Worm (Caenorhabditis elegans): ENCODE measurements around the gene mca-2.

Gene mca-2

ce11 chrIV:2113362-2114056 is 29.7 kb downstream of the mca-2 start, which contains the start of gene C23H5.8:
Gene C23H5.8 (minus strand): TSS chrIV:2113412.
- TF ChIP-seq unc-62 (GFP tag; optimal IDR thresholded peaks at IDR 0.05) = no peak

DNA sequence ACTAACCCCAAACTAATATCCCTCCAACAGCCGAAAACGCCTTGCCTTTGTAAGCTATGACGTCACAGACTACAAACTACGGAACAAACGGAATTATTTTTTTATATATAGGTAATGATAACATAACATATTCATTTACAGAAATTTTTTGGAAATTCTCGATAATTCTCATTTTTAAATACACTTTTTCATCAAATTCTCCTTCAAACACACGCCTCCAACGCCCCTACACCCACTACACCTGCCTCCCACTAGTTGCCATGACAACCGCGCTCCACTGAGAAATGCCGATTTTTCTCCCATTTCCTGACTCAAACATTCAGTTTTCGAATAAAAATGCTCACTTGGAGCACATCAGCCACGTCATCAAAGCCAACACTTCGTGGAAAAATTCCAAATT is 30.5 kb downstream of the mca-2 start, which contains the start of gene xbx-4:
Gene xbx-4, plus strand, starts transcription at position 301 of the 400 bp plus-strand sequence.
- TF ChIP-seq unc-62 (GFP tag; optimal IDR thresholded peaks at IDR 0.05) = no peak

DNA sequence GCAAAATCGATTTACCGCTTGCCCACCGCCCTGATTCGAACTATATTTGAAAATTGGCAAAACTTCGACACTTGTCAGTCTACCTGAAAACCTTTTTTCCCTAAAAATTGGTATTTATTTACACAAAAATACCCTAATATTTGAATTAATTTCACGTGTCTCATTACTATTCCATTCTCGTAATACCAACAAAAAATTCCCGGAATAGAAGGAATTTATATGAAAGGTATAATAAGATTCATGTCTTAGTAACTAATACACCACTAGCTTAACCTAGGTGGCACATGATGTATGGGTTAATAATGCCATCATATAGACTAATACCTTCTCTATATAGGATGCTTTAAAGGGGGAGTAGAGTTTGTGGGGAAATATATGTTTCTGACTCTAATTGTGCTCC is 33.4 kb downstream of the mca-2 start:
- no peak for TF ChIP-seq unc-62 (GFP tag; optimal IDR thresholded peaks at IDR 0.05)

ce11 chrIV:2122488-2122887 is 38.7 kb downstream of the mca-2 start, which contains the start of gene glb-7:
Gene glb-7 (plus strand): TSS chrIV:2122788.
- TF ChIP-seq unc-62 (GFP tag; optimal IDR thresholded peaks at IDR 0.05) = no peak

ce11 chrIV:2127375-2127774 is 43.5 kb downstream of the mca-2 start:
- TF ChIP-seq unc-62 (GFP tag; optimal IDR thresholded peaks at IDR 0.05) = no peak

DNA sequence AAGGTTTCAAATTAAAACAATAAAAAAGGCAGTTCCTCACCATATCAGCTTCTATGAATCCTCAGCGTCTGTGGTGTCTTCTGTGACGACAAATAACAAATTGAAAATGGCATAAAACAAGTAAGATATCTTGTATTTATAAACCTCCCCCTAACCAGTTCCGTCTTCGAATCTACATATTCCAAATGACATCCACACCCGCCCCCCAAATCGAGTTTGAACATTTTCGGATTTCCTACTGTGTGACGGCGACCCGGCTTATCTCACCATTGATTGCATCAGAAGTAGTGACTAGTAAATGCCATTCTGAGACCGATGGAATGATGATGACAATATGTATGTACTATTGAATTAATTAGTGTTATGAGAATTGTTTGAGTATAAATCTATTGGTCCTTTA is 44.9 kb downstream of the mca-2 start, which contains the start of gene grl-20:
Gene grl-20, minus strand, starts transcription at position 101 of the 400 bp plus-strand sequence.
- no peak for TF ChIP-seq unc-62 (GFP tag; optimal IDR thresholded peaks at IDR 0.05)

DNA sequence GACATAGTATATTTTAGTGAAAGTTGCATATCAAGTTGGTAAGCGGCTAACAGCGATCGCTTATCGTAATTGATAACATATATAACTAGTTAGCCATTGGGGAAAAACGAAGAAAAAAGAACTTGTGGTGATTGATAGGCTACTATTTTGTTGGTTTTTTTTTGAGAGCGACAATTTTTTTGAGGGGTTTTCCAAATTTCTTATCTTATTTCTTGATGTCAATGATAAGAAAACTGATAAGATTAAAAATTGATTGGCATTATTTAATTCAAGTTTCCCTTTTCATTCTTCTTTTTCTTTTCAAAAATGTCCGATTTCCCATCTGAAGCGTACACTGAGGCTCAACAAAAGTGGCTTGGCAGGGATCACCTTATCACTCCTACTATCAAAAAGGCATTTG is 46.9 kb downstream of the mca-2 start, which contains the start of gene prmt-6:
Gene prmt-6, plus strand, starts transcription at position 252 of the 400 bp plus-strand sequence.
- TF ChIP-seq unc-62 (GFP tag; optimal IDR thresholded peaks at IDR 0.05) = no peak

DNA sequence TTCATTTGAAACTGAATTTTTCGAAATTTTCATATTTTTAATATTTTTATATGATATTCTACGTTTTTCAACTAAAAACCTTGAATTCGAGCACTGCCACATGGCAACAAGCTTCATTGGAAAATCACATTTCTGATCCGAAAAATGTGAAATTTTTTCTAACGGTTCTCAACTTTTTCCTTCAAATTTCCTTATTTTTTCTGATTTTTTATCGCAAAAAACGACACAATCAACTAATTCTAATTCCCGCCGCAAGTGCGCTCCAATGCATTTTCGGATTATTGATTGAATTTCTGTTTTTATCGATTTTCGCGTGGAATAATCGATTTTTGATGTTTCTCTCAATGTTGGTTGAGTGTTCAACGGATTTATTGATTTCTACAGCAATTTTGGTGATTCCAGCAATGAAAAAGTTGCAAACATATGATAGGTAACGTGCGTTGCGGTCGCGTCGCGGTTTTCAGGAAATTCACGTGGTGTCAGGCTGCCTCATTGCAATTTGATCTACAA is 49.7 kb downstream of the mca-2 start, which contains the start of gene C23H5.12:
Gene C23H5.12, plus strand, starts transcription at position 51 of the 510 bp plus-strand sequence.
- no peak for TF ChIP-seq unc-62 (GFP tag; optimal IDR thresholded peaks at IDR 0.05)

DNA sequence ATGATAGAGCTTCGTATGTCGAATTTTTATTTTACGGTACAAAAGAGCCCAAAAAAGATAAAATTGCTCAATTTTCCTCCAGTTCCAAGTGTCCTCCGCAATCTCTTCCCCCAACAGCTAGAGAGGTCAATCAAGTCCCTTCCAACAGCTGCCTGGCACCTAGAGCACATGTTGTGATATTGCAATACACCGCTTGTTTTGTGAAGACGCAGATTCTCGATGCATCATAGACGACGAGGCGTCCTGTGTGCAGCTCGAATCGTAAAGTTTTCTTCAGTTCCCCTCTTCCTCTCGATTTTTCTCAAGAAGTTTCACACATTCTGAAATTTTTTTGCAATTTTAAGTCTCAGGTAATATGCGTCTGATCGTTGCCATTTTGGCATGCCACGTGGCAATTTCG is 52.8 kb downstream of the mca-2 start, which contains the start of gene test-1:
Gene test-1, plus strand, starts transcription at position 345 of the 400 bp plus-strand sequence.
- TF ChIP-seq unc-62 (GFP tag; optimal IDR thresholded peaks at IDR 0.05) = no peak

- TF ChIP-seq unc-62 (GFP tag; optimal IDR thresholded peaks at IDR 0.05) = no peak
These were observed 53.6 kb downstream of the mca-2 start for ce11 chrIV:2137478-2137877.

DNA sequence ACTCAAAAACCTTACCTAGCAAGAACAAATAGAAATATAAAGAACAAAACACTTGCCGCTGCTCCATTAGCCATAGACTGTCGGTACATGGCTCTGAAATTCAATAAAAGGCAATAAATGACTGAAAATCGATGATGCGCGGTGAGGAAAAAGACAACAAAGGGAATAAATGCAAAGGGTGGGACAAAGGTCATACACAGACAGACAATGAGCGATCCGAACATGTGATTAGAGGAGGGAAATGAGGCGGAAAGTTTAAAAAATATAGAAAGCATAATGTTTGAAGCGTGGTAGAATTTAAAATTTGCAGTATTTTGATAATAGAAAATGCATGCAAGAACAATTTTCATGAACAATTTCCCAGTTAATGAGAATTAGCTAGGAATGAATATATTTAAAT is 56.7 kb downstream of the mca-2 start, which contains the start of gene C54E4.12:
Gene C54E4.12, minus strand, starts transcription at position 101 of the 400 bp plus-strand sequence.
- TF ChIP-seq unc-62 (GFP tag; optimal IDR thresholded peaks at IDR 0.05) = no peak

Data from whole organism, dauer.